Fruit fly (Drosophila melanogaster): ENCODE data around the gene CHKov1.

CHKov1 gene

DNA sequence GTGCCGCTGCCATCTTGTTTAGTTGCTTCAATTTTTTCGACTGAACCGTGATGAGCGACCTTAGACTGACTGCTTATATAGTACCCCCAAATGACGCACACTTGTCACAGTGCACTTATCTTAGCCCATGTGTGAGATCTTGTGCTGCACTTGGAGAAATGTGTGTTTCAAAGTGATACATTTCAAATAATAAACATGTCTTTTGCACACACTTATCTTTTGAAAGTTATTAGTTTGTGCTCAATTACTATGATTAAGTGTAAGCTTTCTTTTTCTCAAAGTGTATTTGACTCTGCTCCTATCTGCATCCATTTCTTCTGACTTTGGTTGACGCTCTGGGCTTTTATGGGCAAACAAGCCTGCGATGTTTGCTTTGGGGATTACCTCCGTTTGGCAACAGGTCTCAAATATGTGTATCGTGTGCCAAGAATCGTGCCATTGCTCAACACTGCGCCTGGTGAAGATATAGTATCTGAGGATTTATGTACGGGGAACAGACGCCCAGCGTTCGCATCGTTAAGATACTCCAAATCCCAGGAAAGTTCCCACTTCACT is 49.2 kb downstream of the CHKov1 start, which contains the start of gene CG10514:
TSS of gene CG10514 (minus strand) at position 51 of the 555 bp plus-strand sequence.
- no peak for TF ChIP-seq CG8478 (optimal IDR thresholded peaks at IDR 0.05)
- TF ChIP-seq CTCF (optimal IDR thresholded peaks at IDR 0.05), result no peak

DNA sequence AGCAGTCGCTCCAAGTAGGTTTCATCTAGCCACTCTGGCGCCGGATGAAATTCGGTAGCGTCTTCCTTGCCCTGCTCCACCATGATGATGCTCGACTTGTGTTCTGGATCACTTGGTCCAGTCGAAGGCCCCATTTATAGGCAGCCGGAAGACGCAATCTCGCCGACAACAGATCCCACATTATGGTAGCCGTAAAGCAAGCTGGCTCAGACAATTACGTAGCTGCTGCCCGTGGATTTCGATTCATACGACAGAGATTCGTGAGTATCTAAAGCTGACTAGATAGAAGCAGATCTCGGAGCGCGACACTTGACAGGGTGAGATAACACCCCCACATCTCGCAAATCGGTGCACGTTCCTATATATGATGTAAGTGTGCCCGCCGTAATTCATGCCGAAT is 52.0 kb downstream of the CHKov1 start, which contains the start of gene CG10513:
TSS of gene CG10513 (minus strand) at position 101 of the 400 bp plus-strand sequence.
- TF ChIP-seq CG8478 (optimal IDR thresholded peaks at IDR 0.05) (no peak), CTCF (optimal IDR thresholded peaks at IDR 0.05) (no peak)

DNA sequence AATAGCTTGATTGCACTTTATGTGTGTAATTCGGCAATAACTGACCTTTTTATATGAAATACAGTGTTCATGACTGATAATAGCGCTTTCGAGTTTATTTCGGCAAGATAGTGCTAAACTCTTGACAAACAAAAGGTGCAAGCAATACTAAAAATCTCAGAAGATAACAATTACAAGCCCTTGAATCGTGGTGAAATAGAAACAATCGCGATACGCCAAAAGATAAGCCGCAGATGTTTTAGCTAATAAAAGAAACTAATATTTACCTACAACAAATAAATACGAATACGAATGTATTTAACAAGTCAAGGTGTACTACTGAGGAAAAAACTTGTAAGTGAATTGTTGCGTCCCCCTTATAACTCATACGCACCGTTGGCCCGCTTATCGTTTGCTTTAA is 53.8 kb downstream of the CHKov1 start:
- TF ChIP-seq CG8478 (optimal IDR thresholded peaks at IDR 0.05) (no peak), CTCF (optimal IDR thresholded peaks at IDR 0.05) (no peak)

DNA sequence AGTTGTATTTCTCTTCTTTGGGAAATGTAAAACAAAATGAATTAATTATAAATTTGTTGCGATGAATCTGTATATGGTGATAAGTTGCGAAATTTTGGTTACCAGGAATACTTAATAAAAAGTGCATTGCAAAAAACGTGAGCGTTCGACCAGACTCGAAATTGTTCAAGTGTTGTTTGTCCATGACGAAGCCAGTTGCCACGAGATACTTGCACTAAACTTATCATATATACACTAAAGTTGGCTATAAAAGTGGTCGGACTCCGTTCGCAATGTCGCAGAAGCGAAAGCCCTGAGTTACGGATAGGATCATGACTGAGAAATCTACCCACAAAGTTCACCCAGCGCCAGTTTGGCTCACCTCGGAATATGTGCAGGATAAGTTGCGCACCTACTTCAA is 55.6 kb downstream of the CHKov1 start, which contains the start of gene CG11878:
TSS of gene CG11878 (plus strand) at position 301 of the 400 bp plus-strand sequence.
- TF ChIP-seq CG8478 (optimal IDR thresholded peaks at IDR 0.05), result no peak
- TF ChIP-seq CTCF (optimal IDR thresholded peaks at IDR 0.05), result no peak
